Worm (Caenorhabditis elegans): ENCODE data around the gene mnm-2.

DNA sequence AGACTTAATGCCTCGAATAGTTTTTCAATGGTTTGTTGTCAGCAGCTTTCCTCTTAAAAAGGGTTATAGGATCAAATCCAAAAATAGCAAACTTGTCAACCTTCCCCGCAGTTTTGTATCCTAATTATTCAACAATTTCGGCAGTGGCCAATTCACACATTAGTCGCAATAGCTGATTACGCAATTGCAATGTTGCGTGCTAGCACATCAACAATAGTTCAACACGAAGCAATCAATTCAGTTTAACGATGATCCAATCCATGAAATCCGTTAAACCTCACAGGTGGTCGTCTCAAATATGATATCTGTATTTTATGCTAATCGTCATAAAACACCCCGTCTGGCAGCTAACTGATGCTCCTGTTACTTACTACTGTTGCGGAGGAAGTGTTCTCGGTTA lies 27.9 kb upstream of the mnm-2 start:
- TF ChIP-seq lsl-1 (GFP tag; optimal IDR thresholded peaks at IDR 0.05) (no peak), K12H6.12 (tag; optimal IDR thresholded peaks at IDR 0.05) (no peak), ccch-3 (GFP tag; optimal IDR thresholded peaks at IDR 0.05) (no peak), rpc-1 (optimal IDR thresholded peaks at IDR 0.05) (no peak), rpc-1 (tag; optimal IDR thresholded peaks at IDR 0.05) (no peak), atf-7 (tag; optimal IDR thresholded peaks at IDR 0.05) (no peak), nfya-1 (tag; optimal IDR thresholded peaks at IDR 0.05; ENCODE audit: borderline replicate concordance, insufficient read depth) (no peak), bed-2 (GFP tag; IDR thresholded peaks at IDR 0.05) (no peak), snpc-4 (GFP tag; optimal IDR thresholded peaks at IDR 0.05) (no peak), snpc-4 (tag; optimal IDR thresholded peaks at IDR 0.05) (no peak), Y95B8A.8 (GFP tag; IDR thresholded peaks at IDR 0.05) (no peak), unc-62 (GFP tag; optimal IDR thresholded peaks at IDR 0.05) (no peak), F49E8.2 (tag; optimal IDR thresholded peaks at IDR 0.05; ENCODE audit: insufficient read depth) (no peak), unc-130 (GFP tag; optimal IDR thresholded peaks at IDR 0.05) (no peak), B0035.1 (tag; optimal IDR thresholded peaks at IDR 0.05) (no peak), F23B12.7 (tag; optimal IDR thresholded peaks at IDR 0.05; ENCODE audit: insufficient read depth) (no peak)

Measured in whole organism, young adult.